Fruit fly (Drosophila melanogaster) whole organism, embryonic: ENCODE data around the gene neb.

Experiments
- Awh ChIP-seq: fragments of 200-800 bp; sonication (Bioruptor generic); IDR thresholded peaks from 2 replicates; pipeline ENCODE4, ENCODE4 v1.3.6; 2022; ENCODE audit warnings: missing biosample characterization, missing genetic modification characterization
- BEAF-32 ChIP-seq: fragments of 200-800 bp; sonication (Bioruptor generic); optimal IDR thresholded peaks from 3 replicates; lab custom pipeline; 2017; ENCODE audit warnings: missing biosample characterization, missing genetic modification characterization, mild to moderate bottlenecking, moderate library complexity, missing genetic modification reagents
- CG11398 ChIP-seq: fragments of 200-800 bp; sonication (Bioruptor generic); optimal IDR thresholded peaks from 2 replicates; lab custom pipeline; 2016; ENCODE audit warnings: missing biosample characterization, missing genetic modification characterization
- CG11696 ChIP-seq: fragments of 200-800 bp; sonication (Bioruptor generic); IDR thresholded peaks from 2 replicates; pipeline ENCODE4 v1.3.6; 2022; ENCODE audit warnings: missing biosample characterization, missing genetic modification characterization
- CG12299 ChIP-seq: fragments of 200-800 bp; sonication (Bioruptor generic); optimal IDR thresholded peaks from 2 replicates; lab custom pipeline; 2018; ENCODE audit warnings: missing biosample characterization, mild to moderate bottlenecking, missing genetic modification characterization
- CG14441 ChIP-seq: fragments of 200-800 bp; sonication (Bioruptor generic); IDR thresholded peaks from 2 replicates; pipeline ENCODE4 v1.3.6; 2022; ENCODE audit warnings: missing biosample characterization, missing genetic modification characterization
- CG14710 ChIP-seq: fragments of 200-800 bp; sonication (Bioruptor generic); optimal IDR thresholded peaks from 3 replicates; lab custom pipeline; 2019; ENCODE audit warnings: missing biosample characterization, mild to moderate bottlenecking, missing genetic modification characterization, moderate library complexity
- CG15073 ChIP-seq: fragments of 200-800 bp; sonication (Bioruptor generic); optimal IDR thresholded peaks from 2 replicates; lab custom pipeline; 2016; ENCODE audit warnings: missing biosample characterization, missing genetic modification characterization
- CG15514 ChIP-seq: fragments of 200-800 bp; sonication (Bioruptor generic); optimal IDR thresholded peaks from 3 replicates; lab custom pipeline; 2017; ENCODE audit warnings: missing biosample characterization, missing genetic modification characterization, mild to moderate bottlenecking, moderate library complexity, missing genetic modification reagents
- CG1602 ChIP-seq: fragments of 200-800 bp; sonication (Bioruptor generic); optimal IDR thresholded peaks from 3 replicates; lab custom pipeline; 2016; ENCODE audit warnings: missing biosample characterization, missing genetic modification characterization
- CG16863 ChIP-seq: fragments of 200-800 bp; sonication (Bioruptor generic); optimal IDR thresholded peaks from 3 replicates; lab custom pipeline; 2016; ENCODE audit warnings: missing biosample characterization, missing genetic modification characterization
- CG17186 ChIP-seq: fragments of 200-800 bp; sonication (Bioruptor generic); optimal IDR thresholded peaks from 3 replicates; lab custom pipeline; 2017; ENCODE audit warnings: missing biosample characterization, missing genetic modification reagents, missing genetic modification characterization
- CG17361 ChIP-seq: fragments of 200-800 bp; sonication (Bioruptor generic); IDR thresholded peaks from 3 replicates; pipeline ENCODE4 v1.3.6; 2022; ENCODE audit warnings: missing biosample characterization, missing genetic modification characterization
- CG2202 ChIP-seq: fragments of 200-800 bp; sonication (Bioruptor generic); optimal IDR thresholded peaks from 2 replicates; lab custom pipeline; 2018; ENCODE audit warnings: missing biosample characterization, mild to moderate bottlenecking, missing genetic modification characterization
- CG2875 ChIP-seq: fragments of 200-800 bp; sonication (Bioruptor generic); optimal IDR thresholded peaks from 2 replicates; lab custom pipeline; 2017; ENCODE audit warnings: missing biosample characterization, mild to moderate bottlenecking, missing genetic modification characterization, missing genetic modification reagents
- CG31365 ChIP-seq: fragments of 200-800 bp; sonication (Bioruptor generic); optimal IDR thresholded peaks from 2 replicates; lab custom pipeline; 2018; ENCODE audit warnings: missing biosample characterization, mild to moderate bottlenecking, missing genetic modification characterization
- CG31388 ChIP-seq: fragments of 200-800 bp; sonication (Bioruptor generic); optimal IDR thresholded peaks from 2 replicates; lab custom pipeline; 2016; ENCODE audit warnings: missing biosample characterization, missing genetic modification characterization
- CG9797 ChIP-seq: fragments of 200-800 bp; sonication (Bioruptor generic); optimal IDR thresholded peaks from 3 replicates; lab custom pipeline; 2018; ENCODE audit warnings: missing biosample characterization, mild to moderate bottlenecking, missing genetic modification characterization
- CTCF ChIP-seq: fragments of 200-800 bp; sonication (Bioruptor generic); optimal IDR thresholded peaks from 2 replicates; lab custom pipeline; 2017; ENCODE audit warnings: missing biosample characterization, mild to moderate bottlenecking, missing genetic modification characterization, moderate library complexity
- Doc2 ChIP-seq: fragments of 200-800 bp; sonication (Bioruptor generic); IDR thresholded peaks from 2 replicates; pipeline ENCODE4 v1.3.6; 2022; ENCODE audit warnings: missing biosample characterization, missing genetic modification characterization
- Dp ChIP-seq: fragments of 200-800 bp; sonication (Bioruptor generic); optimal IDR thresholded peaks from 2 replicates; lab custom pipeline; 2018; ENCODE audit warnings: missing biosample characterization, mild to moderate bottlenecking, missing genetic modification characterization, moderate library complexity
- Elba2 ChIP-seq: fragments of 200-800 bp; sonication (Bioruptor generic); optimal IDR thresholded peaks from 3 replicates; lab custom pipeline; 2016; ENCODE audit warnings: missing biosample characterization, missing genetic modification characterization
- Fer2 ChIP-seq: fragments of 200-800 bp; sonication (Bioruptor generic); optimal IDR thresholded peaks from 2 replicates; lab custom pipeline; 2018; ENCODE audit warnings: missing biosample characterization, mild to moderate bottlenecking, missing genetic modification characterization, moderate library complexity
- H2.0 ChIP-seq: fragments of 200-800 bp; sonication (Bioruptor generic); IDR thresholded peaks from 2 replicates; pipeline ENCODE4 v1.3.6; 2022; ENCODE audit warnings: missing biosample characterization, missing genetic modification characterization
- Hey ChIP-seq: fragments of 200-800 bp; sonication (Bioruptor generic); optimal IDR thresholded peaks from 3 replicates; lab custom pipeline; 2018; ENCODE audit warnings: missing biosample characterization, mild to moderate bottlenecking, missing genetic modification characterization
- Jarid2 ChIP-seq: fragments of 200-800 bp; sonication (Bioruptor generic); optimal IDR thresholded peaks from 3 replicates; lab custom pipeline; 2017; ENCODE audit warnings: mild to moderate bottlenecking, missing biosample characterization, missing genetic modification reagents, missing genetic modification characterization
- Lhr ChIP-seq: fragments of 200-800 bp; sonication (Bioruptor generic); optimal IDR thresholded peaks from 3 replicates; lab custom pipeline; 2017; ENCODE audit warnings: mild to moderate bottlenecking, missing biosample characterization, missing genetic modification reagents, missing genetic modification characterization
- MTF-1 ChIP-seq: fragments of 200-800 bp; sonication (Bioruptor generic); optimal IDR thresholded peaks from 2 replicates; lab custom pipeline; 2018; ENCODE audit warnings: missing biosample characterization, mild to moderate bottlenecking, missing genetic modification characterization, borderline replicate concordance
- Meics ChIP-seq: fragments of 200-800 bp; sonication (Bioruptor generic); optimal IDR thresholded peaks from 2 replicates; lab custom pipeline; 2017; ENCODE audit warnings: missing biosample characterization, mild to moderate bottlenecking, missing genetic modification characterization
- NC2α ChIP-seq: fragments of 200-800 bp; sonication (Bioruptor generic); optimal IDR thresholded peaks from 2 replicates; lab custom pipeline; 2016; ENCODE audit warnings: missing biosample characterization, missing genetic modification characterization
- Opbp ChIP-seq: fragments of 200-800 bp; sonication (Bioruptor generic); IDR thresholded peaks from 3 replicates; pipeline ENCODE4 v1.3.6; 2022; ENCODE audit warnings: missing biosample characterization, missing genetic modification characterization; ENCODE audit not compliant: partially characterized antibody
- Rfx ChIP-seq: fragments of 200-800 bp; sonication (Bioruptor generic); IDR thresholded peaks from 2 replicates; pipeline ENCODE4 v1.3.6; 2022; ENCODE audit warnings: missing biosample characterization, missing genetic modification characterization
- Rx ChIP-seq: fragments of 200-800 bp; sonication (Bioruptor generic); IDR thresholded peaks from 2 replicates; pipeline ENCODE4 v1.3.6; 2022; ENCODE audit warnings: missing biosample characterization, missing genetic modification characterization
- Sox102F ChIP-seq: fragments of 200-800 bp; sonication (Bioruptor generic); optimal IDR thresholded peaks from 2 replicates; lab custom pipeline; 2018; ENCODE audit warnings: missing biosample characterization, mild to moderate bottlenecking, missing genetic modification characterization, moderate library complexity
- Taf1 ChIP-seq: fragments of 200-800 bp; sonication (Bioruptor generic); IDR thresholded peaks from 2 replicates; pipeline ENCODE4 v1.3.6; 2022; ENCODE audit warnings: missing biosample characterization, missing genetic modification characterization
- btn ChIP-seq: fragments of 200-800 bp; sonication (Bioruptor generic); optimal IDR thresholded peaks from 2 replicates; lab custom pipeline; 2016; ENCODE audit warnings: missing biosample characterization, missing genetic modification characterization
- chinmo ChIP-seq: fragments of 200-800 bp; sonication (Bioruptor generic); IDR thresholded peaks from 4 replicates; pipeline ENCODE4 v1.3.6; 2022; ENCODE audit warnings: missing biosample characterization, missing genetic modification characterization; ENCODE audit not compliant: partially characterized antibody
- ci ChIP-seq: fragments of 200-800 bp; sonication (Bioruptor generic); IDR thresholded peaks from 3 replicates; pipeline ENCODE4 v1.3.6; 2022; ENCODE audit warnings: missing biosample characterization, missing genetic modification characterization
- en ChIP-seq: fragments of 200-800 bp; sonication (Bioruptor generic); optimal IDR thresholded peaks from 2 replicates; lab custom pipeline; 2016; ENCODE audit warnings: missing biosample characterization, missing genetic modification characterization
- ken ChIP-seq: fragments of 200-800 bp; sonication (Bioruptor generic); IDR thresholded peaks from 3 replicates; pipeline ENCODE4 v1.3.6; 2022; ENCODE audit warnings: missing biosample characterization, missing genetic modification characterization
- nerfin-1 ChIP-seq: fragments of 200-800 bp; sonication (Bioruptor generic); optimal IDR thresholded peaks from 3 replicates; lab custom pipeline; 2019; ENCODE audit warnings: missing biosample characterization, mild to moderate bottlenecking, missing genetic modification characterization, moderate library complexity
- onecut ChIP-seq: fragments of 200-800 bp; sonication (Bioruptor generic); IDR thresholded peaks from 2 replicates; pipeline ENCODE4 v1.3.6; 2022; ENCODE audit warnings: missing biosample characterization, missing genetic modification characterization
- run ChIP-seq: fragments of 200-800 bp; sonication (Bioruptor generic); optimal IDR thresholded peaks from 3 replicates; lab custom pipeline; 2018; ENCODE audit warnings: missing biosample characterization, mild to moderate bottlenecking, missing genetic modification characterization
- sens ChIP-seq: fragments of 200-800 bp; sonication (Bioruptor generic); peaks from one replicate; lab custom pipeline; 2016; ENCODE audit warnings: missing biosample characterization, missing genetic modification characterization
- slbo ChIP-seq: fragments of 200-800 bp; sonication (Bioruptor generic); IDR thresholded peaks from 2 replicates; pipeline ENCODE4 v1.3.6; 2022; ENCODE audit warnings: missing biosample characterization, missing genetic modification characterization
- stc ChIP-seq: fragments of 200-800 bp; sonication (Bioruptor generic); IDR thresholded peaks from 2 replicates; pipeline ENCODE4 v1.3.6; 2022; ENCODE audit warnings: missing biosample characterization, missing genetic modification characterization
- stwl ChIP-seq: fragments of 200-800 bp; sonication (Bioruptor generic); optimal IDR thresholded peaks from 3 replicates; lab custom pipeline; 2018; ENCODE audit warnings: missing biosample characterization, mild to moderate bottlenecking, missing genetic modification characterization, moderate library complexity
- tap ChIP-seq: fragments of 200-800 bp; optimal IDR thresholded peaks from 3 replicates; lab custom pipeline; 2019; ENCODE audit warnings: missing biosample characterization, mild to moderate bottlenecking, missing genetic modification characterization, moderate library complexity
- toy ChIP-seq: fragments of 200-800 bp; sonication (Bioruptor generic); IDR thresholded peaks from 2 replicates; pipeline ENCODE4 v1.3.6; 2022; ENCODE audit warnings: missing biosample characterization, missing genetic modification characterization
- twi ChIP-seq: fragments of 200-800 bp; optimal IDR thresholded peaks from 2 replicates; lab custom pipeline; 2019; ENCODE audit warnings: missing biosample characterization, mild to moderate bottlenecking, missing genetic modification characterization, moderate library complexity
- tx ChIP-seq: fragments of 200-800 bp; sonication (Bioruptor generic); optimal IDR thresholded peaks from 2 replicates; lab custom pipeline; 2016; ENCODE audit warnings: missing biosample characterization, missing genetic modification characterization
- wek ChIP-seq: fragments of 200-800 bp; sonication (Bioruptor generic); optimal IDR thresholded peaks from 3 replicates; lab custom pipeline; 2018; ENCODE audit warnings: missing biosample characterization, mild to moderate bottlenecking, missing genetic modification characterization, moderate library complexity
- zen2 ChIP-seq: fragments of 200-800 bp; sonication (Bioruptor generic); IDR thresholded peaks from 3 replicates; pipeline ENCODE4 v1.3.6; 2022; ENCODE audit warnings: missing biosample characterization, missing genetic modification characterization; ENCODE audit not compliant: partially characterized antibody

neb gene

DNA sequence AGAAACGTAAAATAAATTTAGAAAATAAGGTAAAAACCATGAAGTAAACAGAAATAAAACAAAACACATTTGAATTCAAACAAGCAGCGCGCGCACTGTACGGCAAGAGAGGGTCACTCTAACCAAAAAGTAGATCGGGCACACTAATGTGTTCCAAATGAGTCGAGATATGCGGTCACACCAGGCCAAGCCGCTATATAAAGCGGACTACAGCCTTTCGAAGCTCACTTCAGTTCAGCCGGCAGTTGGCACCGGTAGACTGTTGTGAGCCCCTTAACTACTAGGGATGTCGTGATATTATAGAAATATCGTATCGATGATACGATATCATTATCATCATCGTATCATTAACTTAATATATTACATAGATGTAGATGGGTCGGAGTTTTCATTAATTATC is 29.0 kb downstream of the neb start (continued):
- TF ChIP-seq BEAF-32 (GFP tag; lab: Kevin White, UChicago) = peak; percentile 32
- TF ChIP-seq run (tag; lab: Kevin White, UChicago) = no peak
- TF ChIP-seq CG9797 (GFP tag; lab: Kevin White, UChicago) = peak; percentile 76
- TF ChIP-seq btn (GFP tag; lab: Kevin White, UChicago) = no peak
- peak; percentile 99 for TF ChIP-seq Lhr (GFP tag; lab: Kevin White, UChicago)
- TF ChIP-seq twi (tag; lab: Kevin White, UChicago) = no peak
- peak; percentile 31 for TF ChIP-seq NC2α (GFP tag; lab: Kevin White, UChicago)
- no peak for TF ChIP-seq en (GFP tag; lab: Kevin White, UChicago)
- no peak for TF ChIP-seq zen2 (GFP tag; lab: Robert Waterston, UW)
- TF ChIP-seq CG14710 (tag; lab: Kevin White, UChicago) = peak; percentile 0
- no peak for TF ChIP-seq CG17186
- no peak for TF ChIP-seq stc (GFP tag; lab: Robert Waterston, UW)
- peak; percentile 39 for TF ChIP-seq CTCF
- 0 out of 3 replicates have a peak, but pooled peaks have one; percentile 37 for TF ChIP-seq Opbp (GFP tag; lab: Robert Waterston, UW)
- TF ChIP-seq tx = no peak
- TF ChIP-seq Rx = 0 out of 2 replicates have a peak, but pooled peaks have one; percentile 11
- TF ChIP-seq tap (tag; lab: Kevin White, UChicago) = no peak
- 0 out of 4 replicates have a peak, but pooled peaks have one; percentile 52 for TF ChIP-seq chinmo (GFP tag; lab: Robert Waterston, UW)
- TF ChIP-seq CG2875 (GFP tag; lab: Kevin White, UChicago) = no peak
- no peak for TF ChIP-seq Doc2 (GFP tag; lab: Robert Waterston, UW)
- peak; percentile 34 for TF ChIP-seq CG15514 (GFP tag; lab: Kevin White, UChicago)
- no peak for TF ChIP-seq onecut (GFP tag; lab: Robert Waterston, UW)
- no peak for TF ChIP-seq CG11398 (GFP tag; lab: Kevin White, UChicago)
- no peak for TF ChIP-seq nerfin-1 (tag; lab: Kevin White, UChicago)
- TF ChIP-seq stwl (tag; lab: Kevin White, UChicago) = peak; percentile 78
- no peak for TF ChIP-seq wek (GFP tag; lab: Kevin White, UChicago)
- TF ChIP-seq Dp (GFP tag; lab: Kevin White, UChicago) = peak; percentile 72
- TF ChIP-seq CG11696 (GFP tag; lab: Robert Waterston, UW) = no peak
- TF ChIP-seq toy (GFP tag; lab: Robert Waterston, UW) = no peak
- TF ChIP-seq CG16863 (GFP tag; lab: Kevin White, UChicago) = no peak
- peak; percentile 62 for TF ChIP-seq sens (GFP tag; lab: Kevin White, UChicago)
- TF ChIP-seq CG12299 (tag; lab: Kevin White, UChicago) = no peak
- TF ChIP-seq Awh (GFP tag; lab: Robert Waterston, UW) = no peak
- TF ChIP-seq H2.0 = no peak
- TF ChIP-seq CG31388 (GFP tag; lab: Kevin White, UChicago) = no peak
- TF ChIP-seq Taf1 = no peak
- peak; percentile 41 for TF ChIP-seq Jarid2
- peak; percentile 9 for TF ChIP-seq Elba2 (GFP tag; lab: Kevin White, UChicago)

DNA sequence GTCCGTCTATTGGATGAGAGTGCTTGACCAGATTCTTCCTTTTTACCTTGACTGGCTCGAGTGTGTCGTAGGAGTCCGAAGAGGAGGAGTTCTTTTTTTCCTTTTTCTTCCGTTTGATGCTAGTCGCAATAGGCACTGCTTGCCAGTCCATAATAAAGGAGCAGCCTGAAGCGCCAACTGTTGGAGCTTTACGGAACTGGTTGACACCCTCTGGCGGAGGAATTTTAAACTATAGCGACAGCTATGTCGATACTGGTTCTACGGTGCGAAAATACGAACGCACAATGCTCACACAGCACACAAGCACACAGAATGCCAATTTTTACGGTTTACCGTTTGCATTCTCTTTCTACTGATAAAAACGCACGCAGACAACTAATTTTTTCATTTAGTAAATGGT is 31.0 kb downstream of the neb start:
- TF ChIP-seq CTCF (peak; percentile 91), MTF-1 (GFP tag; lab: Kevin White, UChicago) (no peak), Fer2 (tag; lab: Kevin White, UChicago) (no peak), CG31365 (tag; lab: Kevin White, UChicago) (peak; percentile 16), CG17361 (GFP tag; lab: Robert Waterston, UW) (no peak), CG15073 (GFP tag; lab: Kevin White, UChicago) (no peak), CG14441 (GFP tag; lab: Robert Waterston, UW) (peak; percentile 36; the same call in 1 of the 2 replicates), Rfx (GFP tag; lab: Robert Waterston, UW) (no peak), ci (GFP tag; lab: Robert Waterston, UW) (no peak), Sox102F (no peak), CG2202 (tag; lab: Kevin White, UChicago) (no peak), Doc2 (GFP tag; lab: Robert Waterston, UW) (no peak), Hey (tag; lab: Kevin White, UChicago) (no peak), Meics (peak; percentile 17), ken (GFP tag; lab: Robert Waterston, UW) (no peak), CG1602 (no peak), slbo (peak; percentile 26; the same call in 1 of the 2 replicates)
